Worm (Caenorhabditis elegans) whole organism, mixed stage, embryonic: Measurements from ENCODE around the gene srz-48.

Experiments used
- bed-3 ChIP-seq: fragments of 200-800 bp; sonication (Bioruptor generic); optimal IDR thresholded peaks from 3 replicates; lab custom pipeline; 2018; ENCODE audit warnings: mild to moderate bottlenecking, missing genetic modification characterization, moderate library complexity, missing compliant biosample characterization
- ces-1 ChIP-seq: fragments of 150-350 bp; optimal IDR thresholded peaks from 2 replicates; lab custom pipeline; 2014; ENCODE audit warnings: missing biosample characterization, missing genetic modification reagents, missing genetic modification characterization
- elt-1 ChIP-seq: sonication (generic microtip); optimal IDR thresholded peaks from 2 replicates; lab custom pipeline; 2017; ENCODE audit warnings: missing genetic modification characterization, mild to moderate bottlenecking, missing compliant biosample characterization, antibody characterized with exemption, moderate library complexity, borderline replicate concordance; ENCODE audit not compliant: insufficient read depth
- lin-32 ChIP-seq: fragments of 200-800 bp; sonication (Bioruptor generic); optimal IDR thresholded peaks from 2 replicates; lab custom pipeline; 2018; ENCODE audit warnings: mild to moderate bottlenecking, missing genetic modification characterization, missing compliant biosample characterization
- mab-5 ChIP-seq: fragments of 150-350 bp; optimal IDR thresholded peaks from 2 replicates; lab custom pipeline; 2014; ENCODE audit warnings: missing biosample characterization, missing genetic modification characterization
- nhr-12 ChIP-seq: fragments of 150-350 bp; optimal IDR thresholded peaks from 2 replicates; lab custom pipeline; 2014; ENCODE audit warnings: missing biosample characterization, missing genetic modification characterization
- nhr-237 ChIP-seq: fragments of 150-350 bp; optimal IDR thresholded peaks from 2 replicates; lab custom pipeline; 2014; ENCODE audit warnings: missing biosample characterization, missing genetic modification characterization
- pha-4 ChIP-seq: fragments of 150-350 bp; optimal IDR thresholded peaks from 2 replicates; lab custom pipeline; 2018; ENCODE audit warnings: missing biosample characterization, missing genetic modification reagents, missing genetic modification characterization
- snpc-4 ChIP-seq: fragments of 150-350 bp; optimal IDR thresholded peaks from 2 replicates; lab custom pipeline; 2014; ENCODE audit warnings: missing biosample characterization, missing genetic modification characterization
- tbx-8 ChIP-seq: fragments of 200-800 bp; sonication (Bioruptor generic); optimal IDR thresholded peaks from 2 replicates; lab custom pipeline; 2018; ENCODE audit warnings: mild to moderate bottlenecking, missing genetic modification characterization, moderate library complexity, missing compliant biosample characterization
- unc-120 ChIP-seq: sonication (generic microtip); optimal IDR thresholded peaks from 2 replicates; lab custom pipeline; 2017; ENCODE audit warnings: missing genetic modification characterization, missing compliant biosample characterization; ENCODE audit not compliant: poor library complexity, severe bottlenecking
- unc-62 ChIP-seq: fragments of 150-350 bp; optimal IDR thresholded peaks from 2 replicates; lab custom pipeline; 2014; ENCODE audit warnings: missing biosample characterization, missing genetic modification reagents, missing genetic modification characterization

DNA sequence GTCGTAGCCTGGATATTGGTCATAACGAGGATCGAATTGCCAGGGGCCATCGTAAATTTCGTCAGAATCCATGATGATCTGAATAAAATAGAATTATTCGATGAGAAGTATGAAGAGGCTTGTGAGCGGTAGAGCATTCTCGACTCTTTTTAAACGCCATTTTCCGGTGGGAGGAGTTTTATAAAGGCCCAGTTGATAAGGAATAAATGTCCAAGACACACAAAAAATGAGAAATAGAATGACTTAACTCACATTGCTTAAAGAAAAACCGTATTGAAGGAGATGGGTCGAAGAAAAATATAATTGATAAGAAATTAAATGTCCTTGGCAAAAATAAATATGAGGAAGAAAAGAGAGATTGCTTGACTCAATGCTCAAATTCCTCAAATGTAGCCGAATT lies 9.2 kb upstream of the srz-48 start, which contains the start of gene F20E11.17:
- no peak for TF ChIP-seq elt-1 (tag; lab: Kevin White, UChicago)
- no peak for TF ChIP-seq unc-62 (GFP tag; lab: Kevin White, UChicago)
- no peak for TF ChIP-seq snpc-4 (tag; lab: Kevin White, UChicago)
- no peak for TF ChIP-seq bed-3 (GFP tag; lab: Kevin White, UChicago)
- TF ChIP-seq mab-5 (tag; lab: Kevin White, UChicago) = no peak
- no peak for TF ChIP-seq ces-1
- no peak for TF ChIP-seq pha-4 (tag; lab: Kevin White, UChicago)
- no peak for TF ChIP-seq nhr-12 (tag; lab: Kevin White, UChicago)
- TF ChIP-seq nhr-237 = no peak
- no peak for TF ChIP-seq tbx-8 (GFP tag; lab: Kevin White, UChicago)
- no peak for TF ChIP-seq unc-120 (tag; lab: Kevin White, UChicago)
- no peak for TF ChIP-seq lin-32 (GFP tag; lab: Kevin White, UChicago)
